Fruit fly (Drosophila melanogaster): ENCODE results near the gene CG32241.

CG32241 gene

DNA sequence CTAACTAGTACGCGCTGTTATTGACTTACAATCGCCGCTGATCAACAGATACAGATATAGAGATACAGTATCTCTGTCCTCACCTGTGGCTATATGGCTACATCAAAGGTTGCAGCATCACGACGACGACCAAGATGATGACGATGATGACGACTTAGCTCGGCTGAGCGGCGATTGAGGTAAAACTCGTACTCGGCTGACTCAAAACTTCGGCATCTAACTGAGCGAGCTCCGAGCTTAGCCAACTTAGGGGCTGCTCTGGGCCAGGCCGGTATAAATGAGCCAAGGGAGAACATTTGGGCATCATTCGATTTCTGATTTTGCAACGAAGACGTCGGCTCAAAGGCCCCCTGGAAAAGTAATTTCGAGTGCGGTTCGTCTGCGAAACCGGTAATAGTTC lies 30.0 kb downstream of the CG32241 start, which contains the start of gene CG15021:
Gene CG15021, plus strand, starts transcription at position 301 of the 400 bp plus-strand sequence.
- TF ChIP-seq Deaf1 (tag; optimal IDR thresholded peaks at IDR 0.05), result peak; percentile 57
- peak; percentile 12 for TF ChIP-seq sd (tag; optimal IDR thresholded peaks at IDR 0.05)
- 0 out of 3 replicates have a peak, but pooled peaks have one; percentile 22 for TF ChIP-seq CG34224 (GFP tag; IDR thresholded peaks at IDR 0.05; ENCODE audit: partially characterized antibody)
- TF ChIP-seq CG7987 (GFP tag; optimal IDR thresholded peaks at IDR 0.05), result no peak

DNA sequence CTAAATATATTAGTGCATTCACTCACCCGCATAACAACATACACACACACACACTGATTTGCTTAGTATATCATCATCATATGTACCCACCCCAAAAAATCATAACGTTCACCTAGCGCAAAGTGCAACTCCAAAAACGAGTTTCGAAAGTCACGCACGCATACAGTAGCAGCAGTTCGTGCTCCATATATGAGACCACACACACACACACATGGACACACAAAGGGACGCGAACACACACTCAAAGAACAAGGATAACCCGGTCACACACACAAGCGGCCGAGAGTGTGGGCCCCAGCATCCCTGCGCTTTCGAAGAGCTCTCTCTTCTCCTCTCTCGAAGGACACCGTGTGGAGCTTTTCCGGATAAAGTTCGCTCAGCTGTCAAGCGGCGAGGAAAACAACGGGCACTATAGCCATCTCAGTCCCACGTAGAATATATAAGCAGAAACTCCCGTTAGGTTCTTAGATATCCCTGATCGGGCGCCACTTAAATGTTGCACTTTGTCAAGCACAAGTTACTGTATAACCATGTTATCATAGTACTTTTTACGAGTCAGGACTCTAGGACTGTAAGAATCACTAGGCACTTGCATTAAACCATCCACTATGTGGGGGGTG lies 35.2 kb downstream of the CG32241 start:
- TF ChIP-seq CG11456 (GFP tag; IDR thresholded peaks at IDR 0.05) (0 out of 3 replicates have a peak, but pooled peaks have one; percentile 37), ranshi (GFP tag; IDR thresholded peaks at IDR 0.05) (no peak), chinmo (GFP tag; IDR thresholded peaks at IDR 0.05; ENCODE audit: partially characterized antibody) (0 out of 4 replicates have a peak, but pooled peaks have one; percentile 12), dpn (GFP tag; optimal IDR thresholded peaks at IDR 0.05) (no peak), ewg (GFP tag; optimal IDR thresholded peaks at IDR 0.05) (peak; percentile 34), Med (GFP tag) (no peak), CG12104 (GFP tag; optimal IDR thresholded peaks at IDR 0.05) (no peak), CG11695 (GFP tag; IDR thresholded peaks at IDR 0.05) (no peak), Deaf1 (tag; optimal IDR thresholded peaks at IDR 0.05) (peak; percentile 55), rib (GFP tag; IDR thresholded peaks at IDR 0.05) (no peak), scrt (GFP tag; optimal IDR thresholded peaks at IDR 0.05) (peak; percentile 35), CG3726 (GFP tag; IDR thresholded peaks at IDR 0.05) (0 out of 3 replicates have a peak, but pooled peaks have one; percentile 29), hb (GFP tag; IDR thresholded peaks at IDR 0.05; ENCODE audit: partially characterized antibody) (no peak), CG32532 (GFP tag; IDR thresholded peaks at IDR 0.05) (0 out of 2 replicates have a peak, but pooled peaks have one; percentile 7), CG13894 (tag; optimal IDR thresholded peaks at IDR 0.05) (peak; percentile 83), HLHmδ (GFP tag; optimal IDR thresholded peaks at IDR 0.05) (peak; percentile 28), Trl (optimal IDR thresholded peaks at IDR 0.05) (peak in 1 of 2 experiments; percentile 18), Trl (GFP tag; optimal IDR thresholded peaks at IDR 0.05) (no peak), CG10321 (GFP tag; IDR thresholded peaks at IDR 0.05) (peak; percentile 50; the same call in 1 of the 2 replicates), cg (GFP tag; optimal IDR thresholded peaks at IDR 0.05) (peak; percentile 58), cas (GFP tag; IDR thresholded peaks at IDR 0.05) (0 out of 2 replicates have a peak, but pooled peaks have one; percentile 38), kni (GFP tag; optimal IDR thresholded peaks at IDR 0.05) (peak; percentile 50)

DNA sequence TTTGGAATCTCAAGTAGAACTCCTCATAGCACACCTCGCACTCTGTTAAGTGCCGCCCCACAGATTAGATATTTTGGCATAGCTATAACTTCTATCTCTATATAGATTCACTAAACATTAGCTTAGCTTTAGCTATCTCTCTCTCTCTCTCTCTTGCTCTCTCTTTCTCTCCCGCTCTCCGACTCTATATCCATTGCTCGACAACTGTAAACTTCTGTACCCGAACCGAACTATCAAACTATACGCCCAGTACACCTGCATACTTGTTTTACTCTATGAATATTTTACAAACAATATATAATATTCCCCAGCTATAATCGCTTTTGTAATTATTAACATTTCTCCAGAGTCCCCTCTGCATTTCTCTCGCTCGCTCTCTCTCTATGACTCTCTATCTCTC lies 36.1 kb downstream of the CG32241 start:
- TF ChIP-seq Oli (tag; optimal IDR thresholded peaks at IDR 0.05) (no peak), CG13894 (tag; optimal IDR thresholded peaks at IDR 0.05) (peak; percentile 68), Trl (optimal IDR thresholded peaks at IDR 0.05) (peak; percentile 55 to 66), Trl (GFP tag; optimal IDR thresholded peaks at IDR 0.05) (no peak), vnd (GFP tag; IDR thresholded peaks at IDR 0.05; ENCODE audit: partially characterized antibody) (no peak), Deaf1 (tag; optimal IDR thresholded peaks at IDR 0.05) (peak; percentile 6), sens-2 (GFP tag; IDR thresholded peaks at IDR 0.05) (no peak), CG12219 (GFP tag; optimal IDR thresholded peaks at IDR 0.05) (no peak)

DNA sequence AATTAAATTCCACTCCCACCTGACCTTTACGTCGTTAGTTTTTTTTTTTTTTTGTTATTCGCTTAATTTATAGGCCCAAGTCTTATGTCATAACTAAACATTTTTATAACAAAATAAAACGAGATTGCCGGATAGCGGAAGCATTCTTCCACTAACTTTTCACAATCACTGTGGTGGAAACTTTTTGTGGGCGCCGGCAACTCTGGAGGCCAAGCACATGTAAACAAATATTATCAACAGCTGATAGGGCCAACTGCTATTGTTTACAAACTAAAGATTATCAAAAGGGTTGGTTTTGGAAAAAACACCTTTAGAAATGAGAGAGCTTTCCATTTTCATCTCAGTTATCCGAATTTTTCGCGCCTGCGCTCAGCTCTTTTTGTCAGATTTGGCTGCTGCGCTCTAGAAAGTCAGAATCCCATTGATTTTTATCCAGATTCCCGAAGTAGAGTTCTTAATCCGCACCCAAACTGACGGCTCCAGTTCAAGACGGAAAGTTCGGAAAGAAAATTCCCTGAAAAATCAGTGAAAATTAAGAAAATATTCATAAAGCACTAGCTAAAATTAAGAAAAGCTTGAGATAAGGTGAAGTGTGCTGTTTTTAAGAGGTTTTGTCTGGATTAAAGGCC lies 37.4 kb downstream of the CG32241 start, which contains the start of gene nAChRbeta1:
Gene nAChRbeta1, plus strand, starts transcription at position 432 of the 629 bp plus-strand sequence.
- TF ChIP-seq CG31388 (GFP tag; optimal IDR thresholded peaks at IDR 0.05) (no peak), CG2199 (GFP tag; IDR thresholded peaks at IDR 0.05) (no peak), CG6683 (GFP tag; optimal IDR thresholded peaks at IDR 0.05) (no peak), CG12104 (GFP tag; optimal IDR thresholded peaks at IDR 0.05) (no peak), CG34422 (GFP tag; IDR thresholded peaks at IDR 0.05) (peak; percentile 76; the same call in 1 of the 3 replicates), CG14965 (GFP tag; optimal IDR thresholded peaks at IDR 0.05; ENCODE audit: borderline replicate concordance) (no peak), mam (GFP tag; optimal IDR thresholded peaks at IDR 0.05) (no peak), da (GFP tag; optimal IDR thresholded peaks at IDR 0.05) (no peak), Fer1 (GFP tag; optimal IDR thresholded peaks at IDR 0.05) (peak; percentile 24), ase (GFP tag; IDR thresholded peaks at IDR 0.05) (no peak), fd96Cb (tag; optimal IDR thresholded peaks at IDR 0.05) (no peak), CG42726 (GFP tag; IDR thresholded peaks at IDR 0.05; ENCODE audit: partially characterized antibody) (no peak), NC2α (GFP tag; optimal IDR thresholded peaks at IDR 0.05) (no peak), CG17186 (GFP tag; optimal IDR thresholded peaks at IDR 0.05) (no peak), MTF-1 (GFP tag; optimal IDR thresholded peaks at IDR 0.05; ENCODE audit: borderline replicate concordance) (no peak), Elba2 (GFP tag; optimal IDR thresholded peaks at IDR 0.05) (no peak)
